Worm (Caenorhabditis elegans): ENCODE data around the gene afmd-2.
"Not testable (repeated sequence)": the region's sequence is repeated elsewhere in the genome, so short reads cannot be mapped to it uniquely, and the experiment has no call there.

- TF ChIP-seq ama-1 (optimal IDR thresholded peaks at IDR 0.05); sea-1 (GFP tag; conservative IDR thresholded peaks at IDR 0.05); F13C5.2 (tag; optimal IDR thresholded peaks at IDR 0.05); aly-1 (tag; optimal IDR thresholded peaks at IDR 0.05); hmbx-1 (tag; optimal IDR thresholded peaks at IDR 0.05): not testable (repeated sequence)
These were observed 45.1 kb upstream of the afmd-2 start for ce11 chrIV:13463889-13464288.
